Worm (Caenorhabditis elegans) whole organism, L1 larva: ENCODE results near the gene cah-1.

Source experiments
- F16B12.6 ChIP-seq: fragments of 150-350 bp; optimal IDR thresholded peaks from 2 replicates; lab custom pipeline; 2014; ENCODE audit warnings: missing biosample characterization, missing genetic modification characterization
- Y116A8C.19 ChIP-seq: sonication (generic microtip); optimal IDR thresholded peaks from 2 replicates; lab custom pipeline; 2016; ENCODE audit warnings: missing compliant biosample characterization, missing genetic modification characterization, borderline replicate concordance
- alr-1 ChIP-seq: fragments of 200-800 bp; sonication (Bioruptor generic); optimal IDR thresholded peaks from 2 replicates; lab custom pipeline; 2018; ENCODE audit warnings: borderline replicate concordance, mild to moderate bottlenecking, missing genetic modification characterization, missing compliant biosample characterization
- aly-2 ChIP-seq: fragments of 150-350 bp; optimal IDR thresholded peaks from 2 replicates; lab custom pipeline; 2014; ENCODE audit warnings: missing biosample characterization, missing genetic modification characterization
- ceh-82 ChIP-seq, 3 experiments: fragments of 150-350 bp in 1 of 3; sonication (generic microtip) in 2 of 3; optimal IDR thresholded peaks; 2 replicates each; lab custom pipeline; 2014 to 2017; ENCODE audit warnings: missing biosample characterization in 3 of 3, missing genetic modification characterization in 3 of 3
- ceh-88 ChIP-seq: fragments of 200-800 bp; sonication (Bioruptor generic); IDR thresholded peaks from 2 replicates; pipeline ENCODE4 v1.3.6; 2022; ENCODE audit warnings: missing genetic modification characterization, missing compliant biosample characterization
- ceh-90 ChIP-seq: sonication (generic microtip); optimal IDR thresholded peaks from 2 replicates; lab custom pipeline; 2016; ENCODE audit warnings: missing genetic modification characterization, missing compliant biosample characterization
- dsc-1 ChIP-seq: sonication (generic microtip); optimal IDR thresholded peaks from 2 replicates; lab custom pipeline; 2016; ENCODE audit warnings: mild to moderate bottlenecking, missing genetic modification characterization, missing compliant biosample characterization
- efl-3 ChIP-seq: fragments of 200-800 bp; sonication (Bioruptor generic); optimal IDR thresholded peaks from 2 replicates; lab custom pipeline; 2018; ENCODE audit warnings: mild to moderate bottlenecking, missing genetic modification characterization, missing compliant biosample characterization
- elt-2 ChIP-seq: sonication (generic microtip); optimal IDR thresholded peaks from 2 replicates; lab custom pipeline; 2016; ENCODE audit warnings: missing genetic modification characterization, mild to moderate bottlenecking, inconsistent platforms, missing compliant biosample characterization, missing genetic modification reagents
- ets-5 ChIP-seq: fragments of 200-800 bp; sonication (Bioruptor generic); IDR thresholded peaks from 2 replicates; pipeline ENCODE4 v1.3.6; 2022; ENCODE audit warnings: missing genetic modification characterization, missing compliant biosample characterization
- fkh-4 ChIP-seq: sonication (generic microtip); optimal IDR thresholded peaks from 2 replicates; lab custom pipeline; 2016; ENCODE audit warnings: missing compliant biosample characterization, missing genetic modification characterization, borderline replicate concordance
- fkh-8 ChIP-seq: sonication (generic microtip); optimal IDR thresholded peaks from 2 replicates; lab custom pipeline; 2016; ENCODE audit warnings: mild to moderate bottlenecking, missing genetic modification characterization, missing compliant biosample characterization
- fos-1 ChIP-seq: fragments of 150-350 bp; optimal IDR thresholded peaks from 2 replicates; lab custom pipeline; 2014; ENCODE audit warnings: missing biosample characterization, missing genetic modification characterization
- grh-1 ChIP-seq: fragments of 200-800 bp; sonication (Bioruptor generic); IDR thresholded peaks from 2 replicates; pipeline ENCODE4 v1.3.6; 2022; ENCODE audit warnings: missing genetic modification reagents, missing genetic modification characterization, missing compliant biosample characterization
- hlh-17 ChIP-seq: fragments of 200-800 bp; sonication (Bioruptor generic); optimal IDR thresholded peaks from 2 replicates; lab custom pipeline; 2018; ENCODE audit warnings: missing genetic modification characterization, mild to moderate bottlenecking, missing compliant biosample characterization, moderate library complexity, borderline replicate concordance
- hlh-4 ChIP-seq: sonication (generic microtip); optimal IDR thresholded peaks from 2 replicates; lab custom pipeline; 2016; ENCODE audit warnings: mild to moderate bottlenecking, missing genetic modification characterization, missing compliant biosample characterization
- hpl-2 ChIP-seq: fragments of 150-350 bp; optimal IDR thresholded peaks from 2 replicates; lab custom pipeline; 2014; ENCODE audit warnings: missing biosample characterization, missing genetic modification reagents, missing genetic modification characterization
- isw-1 ChIP-seq: fragments of 200-800 bp; sonication (Bioruptor generic); IDR thresholded peaks from 2 replicates; pipeline ENCODE4 v1.3.6; 2022; ENCODE audit warnings: missing genetic modification characterization, missing compliant biosample characterization
- lin-13 ChIP-seq: fragments of 150-350 bp; optimal IDR thresholded peaks from 2 replicates; lab custom pipeline; 2014; ENCODE audit warnings: missing biosample characterization, missing genetic modification reagents, missing genetic modification characterization
- lin-14 ChIP-seq: fragments of 200-800 bp; sonication (Bioruptor generic); optimal IDR thresholded peaks from 2 replicates; lab custom pipeline; 2018; ENCODE audit warnings: mild to moderate bottlenecking, missing genetic modification characterization, moderate library complexity, missing compliant biosample characterization
- lin-15B ChIP-seq: fragments of 150-350 bp; sonication (generic microtip); optimal IDR thresholded peaks from 3 replicates; lab custom pipeline; 2014; ENCODE audit warnings: missing biosample characterization, missing genetic modification characterization
- lin-35 ChIP-seq, 2 experiments: fragments of 150-350 bp; optimal IDR thresholded peaks; 2 replicates each; lab custom pipeline; 2014; ENCODE audit warnings: missing biosample characterization in 2 of 2, missing genetic modification characterization in 2 of 2, missing genetic modification reagents in 2 of 2
- lin-39 ChIP-seq: fragments of 150-350 bp; optimal IDR thresholded peaks from 2 replicates; lab custom pipeline; 2014; ENCODE audit warnings: missing biosample characterization, missing genetic modification reagents, missing genetic modification characterization
- lir-3 ChIP-seq: sonication (generic microtip); optimal IDR thresholded peaks from 2 replicates; lab custom pipeline; 2016; ENCODE audit warnings: mild to moderate bottlenecking, missing genetic modification characterization, moderate library complexity, missing compliant biosample characterization; ENCODE audit not compliant: poor library complexity
- lsy-2 ChIP-seq, 2 experiments: fragments of 150-350 bp; optimal IDR thresholded peaks; 2 replicates each; lab custom pipeline; 2014; ENCODE audit warnings: missing biosample characterization in 2 of 2, missing genetic modification characterization in 2 of 2
- mab-9 ChIP-seq: fragments of 200-800 bp; sonication (Bioruptor generic); IDR thresholded peaks from 2 replicates; pipeline ENCODE4 v1.3.6; 2022; ENCODE audit warnings: missing genetic modification reagents, missing genetic modification characterization, missing compliant biosample characterization
- mef-2 ChIP-seq: fragments of 150-350 bp; optimal IDR thresholded peaks from 2 replicates; lab custom pipeline; 2014; ENCODE audit warnings: missing biosample characterization, missing genetic modification characterization
- nhr-11 ChIP-seq: fragments of 150-350 bp; optimal IDR thresholded peaks from 2 replicates; lab custom pipeline; 2014; ENCODE audit warnings: missing biosample characterization, missing genetic modification characterization
- nhr-19 ChIP-seq: fragments of 200-800 bp; sonication (Bioruptor generic); conservative IDR thresholded peaks from 2 replicates; pipeline ENCODE4 v1.3.6; 2022; ENCODE audit warnings: missing genetic modification characterization, missing compliant biosample characterization
- nhr-28 ChIP-seq: fragments of 150-350 bp; optimal IDR thresholded peaks from 2 replicates; lab custom pipeline; 2014; ENCODE audit warnings: missing biosample characterization, missing genetic modification characterization
- nhr-71 ChIP-seq: sonication (generic microtip); optimal IDR thresholded peaks from 2 replicates; lab custom pipeline; 2016; ENCODE audit warnings: mild to moderate bottlenecking, missing genetic modification characterization, moderate library complexity, missing compliant biosample characterization
- nhr-76 ChIP-seq: sonication (generic microtip); optimal IDR thresholded peaks from 2 replicates; lab custom pipeline; 2017; ENCODE audit warnings: missing biosample characterization, missing genetic modification characterization
- nhr-77 ChIP-seq: fragments of 150-350 bp; optimal IDR thresholded peaks from 2 replicates; lab custom pipeline; 2014; ENCODE audit warnings: missing biosample characterization, missing genetic modification characterization
- nhr-85 ChIP-seq: sonication (generic microtip); peaks from one replicate; lab custom pipeline; 2016; ENCODE audit warnings: missing genetic modification characterization, inconsistent platforms, missing compliant biosample characterization
- nhr-90 ChIP-seq: sonication (generic microtip); optimal IDR thresholded peaks from 2 replicates; lab custom pipeline; 2016; ENCODE audit warnings: mild to moderate bottlenecking, missing genetic modification characterization, missing compliant biosample characterization; ENCODE audit not compliant: poor library complexity
- pag-3 ChIP-seq: sonication (generic microtip); optimal IDR thresholded peaks from 2 replicates; lab custom pipeline; 2017; ENCODE audit warnings: missing genetic modification characterization, mild to moderate bottlenecking, missing compliant biosample characterization, antibody characterized with exemption, borderline replicate concordance; ENCODE audit not compliant: insufficient read depth
- pax-3 ChIP-seq: fragments of 200-800 bp; sonication (Bioruptor generic); optimal IDR thresholded peaks from 2 replicates; lab custom pipeline; 2018; ENCODE audit warnings: mild to moderate bottlenecking, missing genetic modification characterization, moderate library complexity, missing compliant biosample characterization
- skn-1 ChIP-seq: fragments of 150-350 bp; optimal IDR thresholded peaks from 2 replicates; lab custom pipeline; 2014; ENCODE audit warnings: missing biosample characterization, missing genetic modification characterization
- snpc-4 ChIP-seq: fragments of 150-350 bp; optimal IDR thresholded peaks from 2 replicates; lab custom pipeline; 2014; ENCODE audit warnings: missing biosample characterization, missing genetic modification characterization
- sptf-1 ChIP-seq: fragments of 150-350 bp; optimal IDR thresholded peaks from 2 replicates; lab custom pipeline; 2014; ENCODE audit warnings: missing biosample characterization, missing genetic modification characterization
- sup-37 ChIP-seq: fragments of 200-800 bp; sonication (Bioruptor generic); optimal IDR thresholded peaks from 2 replicates; lab custom pipeline; 2018; ENCODE audit warnings: mild to moderate bottlenecking, missing genetic modification characterization, missing compliant biosample characterization
- tlp-1 ChIP-seq: fragments of 150-350 bp; optimal IDR thresholded peaks from 2 replicates; lab custom pipeline; 2014; ENCODE audit warnings: missing biosample characterization, missing genetic modification characterization
- unc-30 ChIP-seq: sonication (generic microtip); optimal IDR thresholded peaks from 2 replicates; lab custom pipeline; 2017; ENCODE audit warnings: missing biosample characterization, missing genetic modification characterization
- unc-62 ChIP-seq: fragments of 150-350 bp; optimal IDR thresholded peaks from 2 replicates; lab custom pipeline; 2014; ENCODE audit warnings: missing biosample characterization, missing genetic modification reagents, missing genetic modification characterization
- unc-98 ChIP-seq: fragments of 200-800 bp; sonication (Bioruptor generic); IDR thresholded peaks from 2 replicates; pipeline ENCODE4 v1.3.6; 2022; ENCODE audit warnings: missing genetic modification characterization, missing compliant biosample characterization
- zag-1 ChIP-seq: fragments of 150-350 bp; optimal IDR thresholded peaks from 2 replicates; lab custom pipeline; 2014; ENCODE audit warnings: missing biosample characterization, missing genetic modification characterization
- zip-4 ChIP-seq: fragments of 200-800 bp; sonication (Bioruptor generic); optimal IDR thresholded peaks from 2 replicates; lab custom pipeline; 2018; ENCODE audit warnings: mild to moderate bottlenecking, missing genetic modification characterization, moderate library complexity, missing compliant biosample characterization
- ztf-11 ChIP-seq, 2 experiments: sonication (generic microtip); optimal IDR thresholded peaks; 2 replicates each; lab custom pipeline; 2016 to 2017; ENCODE audit warnings: missing genetic modification characterization in 2 of 2, missing biosample characterization in 1 of 2, missing compliant biosample characterization in 1 of 2

cah-1 gene

DNA sequence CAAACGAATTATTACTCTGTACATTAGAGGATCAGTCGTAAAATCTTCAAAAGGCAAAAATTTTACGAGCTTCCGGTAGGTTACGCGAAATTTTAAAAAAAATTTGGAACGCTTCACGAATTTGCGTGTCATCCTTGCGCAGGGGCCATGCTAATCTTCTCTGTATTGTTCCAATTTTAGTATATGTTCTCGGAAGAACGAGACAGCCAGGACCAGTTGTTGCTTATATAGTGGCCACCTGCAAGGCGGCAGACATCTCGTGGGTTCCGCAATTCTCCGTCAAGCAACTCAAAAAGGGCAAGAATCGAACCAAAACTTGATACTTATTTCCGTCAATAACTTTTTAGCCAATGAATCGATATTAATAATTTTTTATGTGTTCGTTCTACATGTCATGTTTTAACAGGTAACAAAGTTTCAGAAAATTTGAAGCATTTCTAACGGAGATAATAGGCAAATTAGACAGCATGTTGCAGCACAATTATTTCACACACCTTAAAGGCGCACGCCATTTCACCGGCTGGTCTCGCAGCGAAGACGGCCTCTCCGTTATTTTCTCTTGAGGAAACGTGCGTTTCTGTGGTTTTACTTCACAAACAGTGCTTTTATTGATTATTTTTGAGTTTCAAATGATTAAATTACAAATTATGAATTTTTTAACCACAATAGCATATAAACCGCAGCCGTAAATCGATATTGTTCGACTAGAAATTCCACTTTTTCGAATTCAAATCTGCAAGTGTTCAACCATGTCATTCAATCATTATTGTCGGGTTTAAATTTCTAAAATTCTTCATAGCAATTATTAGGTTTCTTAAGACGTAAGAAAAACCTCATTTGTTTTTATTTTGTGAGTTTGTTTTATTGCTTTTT, 4.5 kb downstream of the cah-1 start (continued):
- TF ChIP-seq mab-9, result peak; percentile 78

DNA sequence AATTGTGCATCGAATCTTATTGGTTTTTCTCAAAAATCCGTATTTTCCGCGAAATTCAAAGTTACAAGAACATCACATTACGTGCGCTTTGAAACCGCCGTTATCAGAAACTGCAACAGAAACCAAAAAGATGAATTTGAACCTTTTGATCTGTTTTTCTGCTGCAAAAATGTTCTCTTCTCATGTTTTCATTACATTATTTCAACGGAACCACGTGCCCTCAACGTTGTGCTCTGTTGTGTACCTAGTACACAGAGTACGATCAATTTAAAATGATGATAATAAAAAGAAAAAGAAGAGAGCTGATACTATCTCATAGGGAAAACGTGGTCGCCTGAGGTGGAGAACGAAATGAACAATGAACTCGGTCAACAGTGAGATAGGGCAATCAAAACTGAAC, 7.4 kb downstream of the cah-1 start:
- TF ChIP-seq pax-3 (tag; lab: Kevin White, UChicago), result no peak
- no peak for TF ChIP-seq nhr-28 (tag; lab: Kevin White, UChicago)
- no peak for TF ChIP-seq unc-98
- TF ChIP-seq Y116A8C.19, result no peak
- no peak for TF ChIP-seq hpl-2 (GFP tag; lab: Kevin White, UChicago)
- no peak for TF ChIP-seq mef-2 (tag; lab: Kevin White, UChicago)
- no peak for TF ChIP-seq sptf-1
- TF ChIP-seq nhr-19 (GFP tag; lab: Robert Waterston, UW), result peak; percentile 97
- TF ChIP-seq snpc-4 (tag; lab: Kevin White, UChicago), result peak; percentile 53
- TF ChIP-seq alr-1 (tag; lab: Kevin White, UChicago), result no peak
- TF ChIP-seq lin-14 (GFP tag; lab: Kevin White, UChicago), result peak; percentile 94
- TF ChIP-seq lin-15B, result no peak
- TF ChIP-seq skn-1 (tag; lab: Kevin White, UChicago), result peak; percentile 90
- peak; percentile 86 for TF ChIP-seq elt-2 (tag; lab: Kevin White, UChicago)
- TF ChIP-seq isw-1 (GFP tag; lab: Robert Waterston, UW), result no peak
- peak in 1 of 3 experiments; percentile 11 for TF ChIP-seq ceh-82 (tag; optimal IDR thresholded peaks at IDR 0.05; lab: Kevin White, UChicago)
- TF ChIP-seq tlp-1, result no peak
- peak; percentile 45 for TF ChIP-seq nhr-77
- no peak for TF ChIP-seq hlh-4 (tag; lab: Kevin White, UChicago)
- no peak for TF ChIP-seq unc-30 (tag; lab: Kevin White, UChicago)
- no peak for TF ChIP-seq fkh-4 (tag; lab: Kevin White, UChicago)
- no peak for TF ChIP-seq ztf-11 (tag; optimal IDR thresholded peaks at IDR 0.05; lab: Kevin White, UChicago)
- TF ChIP-seq fos-1 (tag; lab: Kevin White, UChicago), result no peak
- no peak for TF ChIP-seq lir-3 (tag; lab: Kevin White, UChicago)
- TF ChIP-seq sup-37 (GFP tag; lab: Kevin White, UChicago), result no peak
- TF ChIP-seq pag-3, result no peak
- no peak for TF ChIP-seq ets-5 (GFP tag; lab: Robert Waterston, UW)
- no peak for TF ChIP-seq hlh-17 (GFP tag; lab: Kevin White, UChicago)
- TF ChIP-seq nhr-11 (tag; lab: Kevin White, UChicago), result peak; percentile 32
- TF ChIP-seq lin-35 (GFP tag; optimal IDR thresholded peaks at IDR 0.05; lab: Kevin White, UChicago), result peak; percentile 3 to 83
- no peak for TF ChIP-seq zag-1 (tag; lab: Kevin White, UChicago)
- TF ChIP-seq lin-13 (GFP tag; lab: Kevin White, UChicago), result no peak
- no peak for TF ChIP-seq nhr-76 (tag; lab: Kevin White, UChicago)
- no peak for TF ChIP-seq unc-62
- TF ChIP-seq efl-3, result no peak
- TF ChIP-seq fkh-8 (tag; lab: Kevin White, UChicago), result peak; percentile 8
- TF ChIP-seq lin-39 (tag; lab: Kevin White, UChicago), result no peak
- TF ChIP-seq zip-4 (GFP tag; lab: Kevin White, UChicago), result no peak
- peak; percentile 46 to 60 for TF ChIP-seq lsy-2 (tag; optimal IDR thresholded peaks at IDR 0.05; lab: Kevin White, UChicago)
- peak; percentile 90 for TF ChIP-seq nhr-85 (tag; lab: Kevin White, UChicago)
- no peak for TF ChIP-seq F16B12.6 (tag; lab: Kevin White, UChicago)
- no peak for TF ChIP-seq aly-2
- TF ChIP-seq dsc-1 (tag; lab: Kevin White, UChicago), result no peak
- TF ChIP-seq ceh-90 (tag; lab: Kevin White, UChicago), result no peak
- no peak for TF ChIP-seq ceh-88 (GFP tag; lab: Robert Waterston, UW)
- TF ChIP-seq grh-1 (GFP tag; lab: Robert Waterston, UW), result peak; percentile 42; the same call in 1 of the 2 replicates
- peak; percentile 94 for TF ChIP-seq nhr-71 (tag; lab: Kevin White, UChicago)
- peak; percentile 90 for TF ChIP-seq nhr-90 (tag; lab: Kevin White, UChicago)
